Worm (Caenorhabditis elegans): ENCODE measurements around the gene rabr-4.

Gene rabr-4

ce11 chrV:16183357-16183756, 11.4 kb upstream of the rabr-4 start, which contains the start of gene srz-14:
Gene srz-14, plus strand, starts transcription at chrV:16183657.
- TF ChIP-seq fkh-10 (GFP tag; optimal IDR thresholded peaks at IDR 0.05) (no peak), nhr-11 (tag; optimal IDR thresholded peaks at IDR 0.05) (no peak), nhr-28 (tag; optimal IDR thresholded peaks at IDR 0.05) (no peak), eor-1 (tag; optimal IDR thresholded peaks at IDR 0.05) (no peak), R02D3.7 (tag; optimal IDR thresholded peaks at IDR 0.05) (no peak), lin-39 (tag; optimal IDR thresholded peaks at IDR 0.05) (no peak), nhr-237 (tag; optimal IDR thresholded peaks at IDR 0.05) (no peak), lin-15B (tag; optimal IDR thresholded peaks at IDR 0.05) (no peak), ztf-11 (tag; optimal IDR thresholded peaks at IDR 0.05) (no peak), ZK546.5 (tag; optimal IDR thresholded peaks at IDR 0.05) (no peak), fkh-2 (tag; optimal IDR thresholded peaks at IDR 0.05) (no peak), mdl-1 (tag; optimal IDR thresholded peaks at IDR 0.05) (no peak), ztf-4 (tag; optimal IDR thresholded peaks at IDR 0.05) (no peak), elt-3 (tag; optimal IDR thresholded peaks at IDR 0.05) (no peak), nhr-76 (tag; optimal IDR thresholded peaks at IDR 0.05) (no peak), nhr-23 (tag; optimal IDR thresholded peaks at IDR 0.05) (no peak)

ce11 chrV:16190485-16190884, 4.3 kb upstream of the rabr-4 start, which contains the start of gene srh-281:
Gene srh-281, plus strand, starts transcription at chrV:16190785.
- TF ChIP-seq hmg-11 (tag; optimal IDR thresholded peaks at IDR 0.05): no peak
- no peak for TF ChIP-seq nhr-25 (tag; optimal IDR thresholded peaks at IDR 0.05)
- TF ChIP-seq ceh-9 (tag; optimal IDR thresholded peaks at IDR 0.05): no peak
- no peak for TF ChIP-seq unc-39 (tag; optimal IDR thresholded peaks at IDR 0.05)
- no peak for TF ChIP-seq snpc-4 (tag; optimal IDR thresholded peaks at IDR 0.05)
- TF ChIP-seq nhr-43 (tag; optimal IDR thresholded peaks at IDR 0.05; ENCODE audit: poor library complexity, severe bottlenecking): no peak
- no peak for TF ChIP-seq ceh-28 (tag; optimal IDR thresholded peaks at IDR 0.05)
- TF ChIP-seq unc-62 (GFP tag; optimal IDR thresholded peaks at IDR 0.05): no peak
- no peak for TF ChIP-seq elt-2 (tag; optimal IDR thresholded peaks at IDR 0.05)
- no peak for TF ChIP-seq lin-39 (tag; optimal IDR thresholded peaks at IDR 0.05)
- no peak for TF ChIP-seq egl-5 (tag; optimal IDR thresholded peaks at IDR 0.05)

- TF ChIP-seq lsy-12 (tag; optimal IDR thresholded peaks at IDR 0.05) (no peak), snpc-4 (tag; optimal IDR thresholded peaks at IDR 0.05) (no peak), fkh-2 (tag; optimal IDR thresholded peaks at IDR 0.05) (no peak), ceh-82 (tag; optimal IDR thresholded peaks at IDR 0.05) (no peak), tbx-2 (tag; optimal IDR thresholded peaks at IDR 0.05) (no peak), egl-5 (tag; optimal IDR thresholded peaks at IDR 0.05) (no peak)
Observed at ce11 chrV:16192114-16192513, 2.6 kb upstream of the rabr-4 start, which contains the start of gene srh-279. Gene srh-279, plus strand, starts transcription at chrV:16192414.

- no peak for TF ChIP-seq fos-1 (tag; optimal IDR thresholded peaks at IDR 0.05)
- TF ChIP-seq pqm-1 (tag; optimal IDR thresholded peaks at IDR 0.05): no peak
- TF ChIP-seq ZK546.5 (tag; optimal IDR thresholded peaks at IDR 0.05): no peak
- no peak for TF ChIP-seq aly-2 (tag; optimal IDR thresholded peaks at IDR 0.05)
- TF ChIP-seq nhr-237 (tag; optimal IDR thresholded peaks at IDR 0.05): no peak
- TF ChIP-seq ama-1 (optimal IDR thresholded peaks at IDR 0.05): no peak
- TF ChIP-seq nhr-23 (tag; optimal IDR thresholded peaks at IDR 0.05): no peak
- TF ChIP-seq snpc-4 (tag; optimal IDR thresholded peaks at IDR 0.05): no peak
- TF ChIP-seq jun-1 (tag; optimal IDR thresholded peaks at IDR 0.05): no peak
- no peak for TF ChIP-seq ceh-28 (tag; optimal IDR thresholded peaks at IDR 0.05)
- no peak for TF ChIP-seq nfya-1 (tag; optimal IDR thresholded peaks at IDR 0.05; ENCODE audit: insufficient read depth)
- TF ChIP-seq nhr-43 (tag; optimal IDR thresholded peaks at IDR 0.05; ENCODE audit: poor library complexity, severe bottlenecking): no peak
- no peak for TF ChIP-seq egl-5 (tag; optimal IDR thresholded peaks at IDR 0.05)
Observed at ce11 chrV:16195379-16195778, 640 bp downstream of the rabr-4 start, which contains the start of gene rabr-3. Gene rabr-3, plus strand, starts transcription at chrV:16195679.

- TF ChIP-seq ceh-82 (tag; optimal IDR thresholded peaks at IDR 0.05) (no peak), fkh-10 (GFP tag; optimal IDR thresholded peaks at IDR 0.05) (no peak), mdl-1 (tag; optimal IDR thresholded peaks at IDR 0.05) (no peak), unc-39 (tag; optimal IDR thresholded peaks at IDR 0.05) (no peak)
Observed at ce11 chrV:16198016-16198415, 3.3 kb downstream of the rabr-4 start, which contains the start of gene F11A5.5. Gene F11A5.5, plus strand, starts transcription at chrV:16198316.

Measured in whole organism, L3 larva.